Fruit fly (Drosophila melanogaster) whole organism, embryonic: ENCODE data around the gene dikar.
A peak's percentile ranks its signal among the peaks of the same experiment; 100 is the strongest.

ENCODE experiments used
- ATbp ChIP-seq: fragments of 200-800 bp; sonication (Bioruptor generic); optimal IDR thresholded peaks from 2 replicates; lab custom pipeline; 2017; ENCODE audit warnings: missing biosample characterization, mild to moderate bottlenecking, missing genetic modification characterization, missing genetic modification reagents
- Asciz ChIP-seq: fragments of 200-800 bp; sonication (Bioruptor generic); optimal IDR thresholded peaks from 2 replicates; lab custom pipeline; 2017; ENCODE audit warnings: missing biosample characterization, mild to moderate bottlenecking, missing genetic modification characterization, missing genetic modification reagents
- Bdp1 ChIP-seq: fragments of 200-800 bp; sonication (Bioruptor generic); optimal IDR thresholded peaks from 3 replicates; lab custom pipeline; 2016; ENCODE audit warnings: missing biosample characterization, missing genetic modification characterization
- CG10654 ChIP-seq: fragments of 200-800 bp; sonication (Bioruptor generic); optimal IDR thresholded peaks from 2 replicates; lab custom pipeline; 2016; ENCODE audit warnings: missing biosample characterization, missing genetic modification characterization
- CG11085 ChIP-seq: fragments of 200-800 bp; sonication (Bioruptor generic); IDR thresholded peaks from 2 replicates; pipeline ENCODE4 v1.3.6; 2022; ENCODE audit warnings: missing biosample characterization, missing genetic modification characterization
- CG11456 ChIP-seq: fragments of 200-800 bp; sonication (Bioruptor generic); IDR thresholded peaks from 3 replicates; pipeline ENCODE4 v1.3.6; 2022; ENCODE audit warnings: missing biosample characterization, missing genetic modification characterization
- CG12219 ChIP-seq: fragments of 200-800 bp; sonication (Bioruptor generic); optimal IDR thresholded peaks from 3 replicates; lab custom pipeline; 2018; ENCODE audit warnings: missing biosample characterization, mild to moderate bottlenecking, missing genetic modification characterization
- CG1832 ChIP-seq: fragments of 200-800 bp; sonication (Bioruptor generic); optimal IDR thresholded peaks from 2 replicates; lab custom pipeline; 2017; ENCODE audit warnings: missing biosample characterization, mild to moderate bottlenecking, missing genetic modification characterization, inconsistent platforms
- CG2199 ChIP-seq: fragments of 200-800 bp; sonication (Bioruptor generic); IDR thresholded peaks from 3 replicates; pipeline ENCODE4 v1.3.6; 2022; ENCODE audit warnings: missing biosample characterization, missing genetic modification characterization
- CG32532 ChIP-seq: fragments of 200-800 bp; sonication (Bioruptor generic); IDR thresholded peaks from 2 replicates; pipeline ENCODE4 v1.3.6; 2022; ENCODE audit warnings: missing biosample characterization, missing genetic modification characterization
- CG3407 ChIP-seq: fragments of 200-800 bp; sonication (Bioruptor generic); optimal IDR thresholded peaks from 2 replicates; lab custom pipeline; 2018; ENCODE audit warnings: missing biosample characterization, mild to moderate bottlenecking, missing genetic modification characterization
- CG42726 ChIP-seq: fragments of 200-800 bp; sonication (Bioruptor generic); IDR thresholded peaks from 2 replicates; pipeline ENCODE4 v1.3.6; 2022; ENCODE audit warnings: missing biosample characterization, missing genetic modification characterization; ENCODE audit not compliant: partially characterized antibody
- CG5245 ChIP-seq: fragments of 200-800 bp; sonication (Bioruptor generic); optimal IDR thresholded peaks from 3 replicates; lab custom pipeline; 2016; ENCODE audit warnings: missing biosample characterization, missing genetic modification characterization
- CG6175 ChIP-seq: fragments of 200-800 bp; sonication (Bioruptor generic); IDR thresholded peaks from 3 replicates; pipeline ENCODE4 v1.3.6; 2022; ENCODE audit warnings: missing biosample characterization, missing genetic modification characterization
- CG6254 ChIP-seq: fragments of 200-800 bp; sonication (Bioruptor generic); optimal IDR thresholded peaks from 3 replicates; lab custom pipeline; 2017; ENCODE audit warnings: mild to moderate bottlenecking, missing biosample characterization, missing genetic modification reagents, missing genetic modification characterization
- CG7372 ChIP-seq: fragments of 200-800 bp; sonication (Bioruptor generic); IDR thresholded peaks from 2 replicates; pipeline ENCODE4 v1.3.6; 2022; ENCODE audit warnings: missing biosample characterization, missing genetic modification characterization
- CG7839 ChIP-seq: fragments of 200-800 bp; sonication (Bioruptor generic); optimal IDR thresholded peaks from 3 replicates; lab custom pipeline; 2018; ENCODE audit warnings: missing biosample characterization, mild to moderate bottlenecking, missing genetic modification characterization, moderate library complexity
- CG8290 ChIP-seq, 3 experiments: fragments of 200-800 bp; sonication (Bioruptor generic); optimal IDR thresholded peaks; 2 replicates each; lab custom pipeline; 2016 to 2019; ENCODE audit warnings: missing biosample characterization in 3 of 3, missing genetic modification characterization in 3 of 3, mild to moderate bottlenecking in 2 of 3, moderate library complexity in 1 of 3
- CG8765 ChIP-seq: fragments of 200-800 bp; sonication (Bioruptor generic); IDR thresholded peaks from 2 replicates; pipeline ENCODE4 v1.3.6; 2022; ENCODE audit warnings: missing biosample characterization, missing genetic modification characterization
- CG9817 ChIP-seq: fragments of 200-800 bp; sonication (Bioruptor generic); optimal IDR thresholded peaks from 2 replicates; lab custom pipeline; 2018; ENCODE audit warnings: missing biosample characterization, mild to moderate bottlenecking, missing genetic modification characterization, moderate library complexity
- CG9932 ChIP-seq: fragments of 200-800 bp; sonication (Bioruptor generic); IDR thresholded peaks from 2 replicates; pipeline ENCODE4 v1.3.6; 2022; ENCODE audit warnings: missing biosample characterization, missing genetic modification characterization
- Camta ChIP-seq: fragments of 200-800 bp; sonication (Bioruptor generic); optimal IDR thresholded peaks from 2 replicates; lab custom pipeline; 2016; ENCODE audit warnings: missing biosample characterization, missing genetic modification characterization
- Dad ChIP-seq: fragments of 200-800 bp; sonication (Bioruptor generic); optimal IDR thresholded peaks from 3 replicates; lab custom pipeline; 2016; ENCODE audit warnings: missing biosample characterization, missing genetic modification characterization
- E2f2 ChIP-seq: fragments of 200-800 bp; sonication (Bioruptor generic); IDR thresholded peaks from 2 replicates; pipeline ENCODE4 v1.3.6; 2022; ENCODE audit warnings: missing biosample characterization, missing genetic modification characterization
- Fer2 ChIP-seq: fragments of 200-800 bp; sonication (Bioruptor generic); optimal IDR thresholded peaks from 2 replicates; lab custom pipeline; 2018; ENCODE audit warnings: missing biosample characterization, mild to moderate bottlenecking, missing genetic modification characterization, moderate library complexity
- HLH3B ChIP-seq: fragments of 200-800 bp; sonication (Bioruptor generic); IDR thresholded peaks from 2 replicates; pipeline ENCODE4 v1.3.6; 2022; ENCODE audit warnings: missing biosample characterization, missing genetic modification characterization
- Hsf ChIP-seq: fragments of 200-800 bp; sonication (Bioruptor generic); optimal IDR thresholded peaks from 3 replicates; lab custom pipeline; 2016; ENCODE audit warnings: missing biosample characterization, missing genetic modification characterization
- Mrtf ChIP-seq: fragments of 200-800 bp; sonication (Bioruptor generic); IDR thresholded peaks from 3 replicates; pipeline ENCODE4 v1.3.6; 2022; ENCODE audit warnings: missing biosample characterization, missing genetic modification characterization
- PHDP ChIP-seq: fragments of 200-800 bp; sonication (Bioruptor generic); optimal IDR thresholded peaks from 3 replicates; lab custom pipeline; 2018; ENCODE audit warnings: missing biosample characterization, mild to moderate bottlenecking, missing genetic modification characterization, moderate library complexity
- Pdp1 ChIP-seq, 2 experiments: fragments of 200-800 bp; sonication (Bioruptor generic); optimal IDR thresholded peaks; 3 replicates each; lab custom pipeline; 2016; ENCODE audit warnings: missing biosample characterization in 2 of 2, missing genetic modification characterization in 2 of 2, mild to moderate bottlenecking in 1 of 2, moderate library complexity in 1 of 2
- Ptx1 ChIP-seq: fragments of 200-800 bp; sonication (Bioruptor generic); IDR thresholded peaks from 2 replicates; pipeline ENCODE4 v1.3.6; 2022; ENCODE audit warnings: missing biosample characterization, missing genetic modification characterization
- Spps ChIP-seq: fragments of 200-800 bp; sonication (Bioruptor generic); optimal IDR thresholded peaks from 2 replicates; lab custom pipeline; 2018; ENCODE audit warnings: missing biosample characterization, mild to moderate bottlenecking, missing genetic modification characterization
- Vsx1 ChIP-seq: fragments of 200-800 bp; sonication (Bioruptor generic); optimal IDR thresholded peaks from 2 replicates; lab custom pipeline; 2017; ENCODE audit warnings: missing biosample characterization, mild to moderate bottlenecking, missing genetic modification characterization, missing genetic modification reagents
- ab ChIP-seq: fragments of 200-800 bp; sonication (Bioruptor generic); optimal IDR thresholded peaks from 2 replicates; lab custom pipeline; 2016; ENCODE audit warnings: missing biosample characterization, missing genetic modification characterization
- ap ChIP-seq: fragments of 200-800 bp; sonication (Bioruptor generic); IDR thresholded peaks from 2 replicates; pipeline ENCODE4 v1.3.6; 2022; ENCODE audit warnings: missing biosample characterization, missing genetic modification characterization
- ara ChIP-seq: fragments of 200-800 bp; sonication (Bioruptor generic); IDR thresholded peaks from 2 replicates; pipeline ENCODE4 v1.3.6; 2022; ENCODE audit warnings: missing biosample characterization, missing genetic modification characterization
- bab2 ChIP-seq: fragments of 200-800 bp; sonication (Bioruptor generic); optimal IDR thresholded peaks from 2 replicates; lab custom pipeline; 2016; ENCODE audit warnings: missing biosample characterization, missing genetic modification characterization
- dati ChIP-seq: fragments of 200-800 bp; sonication (Bioruptor generic); IDR thresholded peaks from 2 replicates; pipeline ENCODE4 v1.3.6; 2022; ENCODE audit warnings: missing biosample characterization, missing genetic modification characterization
- dmrt99B ChIP-seq: fragments of 200-800 bp; sonication (Bioruptor generic); optimal IDR thresholded peaks from 2 replicates; lab custom pipeline; 2018; ENCODE audit warnings: missing biosample characterization, mild to moderate bottlenecking, missing genetic modification characterization, moderate library complexity
- en ChIP-seq: fragments of 200-800 bp; sonication (Bioruptor generic); optimal IDR thresholded peaks from 2 replicates; lab custom pipeline; 2016; ENCODE audit warnings: missing biosample characterization, missing genetic modification characterization
- gsb-n ChIP-seq: fragments of 200-800 bp; sonication (Bioruptor generic); optimal IDR thresholded peaks from 3 replicates; lab custom pipeline; 2018; ENCODE audit warnings: missing biosample characterization, mild to moderate bottlenecking, missing genetic modification characterization
- hb ChIP-seq: fragments of 200-800 bp; sonication (Bioruptor generic); IDR thresholded peaks from 3 replicates; pipeline ENCODE4 v1.3.6; 2022; ENCODE audit warnings: missing biosample characterization, missing genetic modification characterization; ENCODE audit not compliant: partially characterized antibody
- lab ChIP-seq: fragments of 200-800 bp; sonication (Bioruptor generic); optimal IDR thresholded peaks from 3 replicates; lab custom pipeline; 2017; ENCODE audit warnings: missing biosample characterization, missing genetic modification characterization, mild to moderate bottlenecking, moderate library complexity, missing genetic modification reagents
- mirr ChIP-seq: fragments of 200-800 bp; sonication (Bioruptor generic); optimal IDR thresholded peaks from 3 replicates; lab custom pipeline; 2018; ENCODE audit warnings: missing biosample characterization, mild to moderate bottlenecking, missing genetic modification characterization
- phol ChIP-seq: fragments of 200-800 bp; sonication (Bioruptor generic); optimal IDR thresholded peaks from 3 replicates; lab custom pipeline; 2018; ENCODE audit warnings: missing biosample characterization, mild to moderate bottlenecking, missing genetic modification characterization, moderate library complexity
- pita ChIP-seq: fragments of 200-800 bp; sonication (Bioruptor generic); optimal IDR thresholded peaks from 2 replicates; lab custom pipeline; 2017; ENCODE audit warnings: missing biosample characterization, mild to moderate bottlenecking, missing genetic modification characterization
- pum ChIP-seq: fragments of 200-800 bp; sonication (Bioruptor generic); optimal IDR thresholded peaks from 2 replicates; lab custom pipeline; 2016; ENCODE audit warnings: missing biosample characterization, missing genetic modification characterization
- ssp ChIP-seq: fragments of 200-800 bp; sonication (Bioruptor generic); IDR thresholded peaks from 2 replicates; pipeline ENCODE4 v1.3.6; 2022; ENCODE audit warnings: missing biosample characterization, missing genetic modification characterization
- tio ChIP-seq: fragments of 200-800 bp; sonication (Bioruptor generic); optimal IDR thresholded peaks from 2 replicates; lab custom pipeline; 2017; ENCODE audit warnings: missing biosample characterization, missing genetic modification characterization, inconsistent platforms
- usp ChIP-seq: fragments of >200 bp; optimal IDR thresholded peaks from 2 replicates; lab custom pipeline; 2017; ENCODE audit warnings: missing biosample characterization, missing genetic modification characterization
- yki ChIP-seq: fragments of >200 bp; optimal IDR thresholded peaks from 3 replicates; lab custom pipeline; 2018
- z ChIP-seq: fragments of 200-800 bp; sonication (Bioruptor generic); IDR thresholded peaks from 3 replicates; pipeline ENCODE4 v1.3.6; 2022; ENCODE audit warnings: missing biosample characterization, missing genetic modification characterization

dikar gene

DNA sequence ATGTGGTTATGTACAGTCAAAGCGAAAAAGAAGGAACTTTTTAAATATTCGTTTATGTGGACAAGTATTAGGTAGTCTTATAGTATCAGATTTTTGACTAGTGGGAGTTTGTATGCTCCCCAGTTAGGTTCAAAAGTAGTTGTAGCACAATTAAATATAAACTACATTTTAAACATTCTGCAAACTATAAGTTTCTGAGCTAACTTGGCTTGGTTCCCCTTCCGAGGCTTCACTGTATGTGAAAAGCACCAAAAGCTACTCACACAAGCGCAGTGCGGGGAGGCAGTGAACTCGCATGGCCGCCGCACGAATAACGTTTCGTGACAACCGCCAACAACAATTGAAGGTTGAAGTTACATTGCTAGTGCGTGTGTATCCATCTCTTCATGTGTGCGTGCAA is 34.6 kb upstream of the dikar start (continued):
- no peak for TF ChIP-seq usp (GFP tag; lab: Kevin White, UChicago)
- no peak for TF ChIP-seq Hsf
- TF ChIP-seq Pdp1 (GFP tag; optimal IDR thresholded peaks at IDR 0.05; lab: Kevin White, UChicago), result peak in 1 of 2 experiments; percentile 49
- TF ChIP-seq ara (GFP tag; lab: Robert Waterston, UW), result no peak
- no peak for TF ChIP-seq CG9932 (GFP tag; lab: Robert Waterston, UW)
- TF ChIP-seq ssp, result 0 out of 2 replicates have a peak, but pooled peaks have one; percentile 8
- 0 out of 2 replicates have a peak, but pooled peaks have one; percentile 19 for TF ChIP-seq ap (GFP tag; lab: Robert Waterston, UW)
- TF ChIP-seq pum, result no peak
- TF ChIP-seq Vsx1, result no peak
- TF ChIP-seq CG10654 (GFP tag; lab: Kevin White, UChicago), result no peak
- no peak for TF ChIP-seq CG11456 (GFP tag; lab: Robert Waterston, UW)
- TF ChIP-seq phol, result peak; percentile 23
- TF ChIP-seq Mrtf (GFP tag; lab: Robert Waterston, UW), result peak; percentile 51; the same call in 2 of the 3 replicates
- peak; percentile 9 for TF ChIP-seq Fer2 (tag; lab: Kevin White, UChicago)
- TF ChIP-seq CG3407 (GFP tag; lab: Kevin White, UChicago), result no peak
- TF ChIP-seq CG12219 (GFP tag; lab: Kevin White, UChicago), result no peak
- no peak for TF ChIP-seq Dad (GFP tag; lab: Kevin White, UChicago)
- no peak for TF ChIP-seq CG8290 (GFP tag; optimal IDR thresholded peaks at IDR 0.05; lab: Kevin White, UChicago)
- no peak for TF ChIP-seq CG8290 (tag; optimal IDR thresholded peaks at IDR 0.05; lab: Kevin White, UChicago)
- no peak for TF ChIP-seq en
- peak; percentile 64 for TF ChIP-seq Ptx1 (GFP tag; lab: Robert Waterston, UW)
- no peak for TF ChIP-seq CG5245 (GFP tag; lab: Kevin White, UChicago)
- TF ChIP-seq CG6254, result no peak
- TF ChIP-seq Camta (GFP tag; lab: Kevin White, UChicago), result no peak
- TF ChIP-seq tio, result no peak
- peak; percentile 40 for TF ChIP-seq CG7839
- no peak for TF ChIP-seq Asciz (GFP tag; lab: Kevin White, UChicago)
- TF ChIP-seq E2f2 (GFP tag; lab: Robert Waterston, UW), result peak; percentile 42; the same call in 1 of the 2 replicates
- no peak for TF ChIP-seq Spps
- no peak for TF ChIP-seq ATbp (GFP tag; lab: Kevin White, UChicago)
- TF ChIP-seq CG11085 (GFP tag; lab: Robert Waterston, UW), result no peak
- TF ChIP-seq CG32532 (GFP tag; lab: Robert Waterston, UW), result no peak
- no peak for TF ChIP-seq gsb-n (tag; lab: Kevin White, UChicago)
- TF ChIP-seq CG9817 (tag; lab: Kevin White, UChicago), result no peak
- no peak for TF ChIP-seq CG2199 (GFP tag; lab: Robert Waterston, UW)
- no peak for TF ChIP-seq CG6175 (GFP tag; lab: Robert Waterston, UW)
- TF ChIP-seq PHDP, result no peak
- peak; percentile 3 for TF ChIP-seq lab
- TF ChIP-seq CG7372 (GFP tag; lab: Robert Waterston, UW), result no peak
- TF ChIP-seq HLH3B (GFP tag; lab: Robert Waterston, UW), result peak; percentile 59
- TF ChIP-seq Bdp1 (GFP tag; lab: Kevin White, UChicago), result no peak
- TF ChIP-seq dati (GFP tag; lab: Robert Waterston, UW), result no peak
- no peak for TF ChIP-seq CG42726
- TF ChIP-seq ab (GFP tag; lab: Kevin White, UChicago), result no peak
- no peak for TF ChIP-seq mirr (GFP tag; lab: Kevin White, UChicago)
- no peak for TF ChIP-seq hb (GFP tag; lab: Robert Waterston, UW)
- TF ChIP-seq bab2 (GFP tag; lab: Kevin White, UChicago), result peak; percentile 20
- TF ChIP-seq pita, result no peak
- TF ChIP-seq CG8765, result no peak
- no peak for TF ChIP-seq z (GFP tag; lab: Robert Waterston, UW)
- TF ChIP-seq yki (lab: Kevin White, UChicago), result no peak
- TF ChIP-seq dmrt99B (tag; lab: Kevin White, UChicago), result peak; percentile 41
- no peak for TF ChIP-seq CG1832 (GFP tag; lab: Kevin White, UChicago)
